Fruit fly (Drosophila melanogaster): ENCODE measurements around the gene mge.

mge gene

dm6 chr3L:3935567-3936207, 26.0 kb upstream of the mge start, which contains the start of gene Eip63F-1 (continued):
- TF ChIP-seq Sox14 (GFP tag; optimal IDR thresholded peaks at IDR 0.05) (no peak), Met (GFP tag; optimal IDR thresholded peaks at IDR 0.05) (peak; percentile 19), Gug (GFP tag; IDR thresholded peaks at IDR 0.05) (peak; percentile 44; the same call in 1 of the 2 replicates), CG10631 (GFP tag; optimal IDR thresholded peaks at IDR 0.05) (no peak), CG11294 (GFP tag; IDR thresholded peaks at IDR 0.05) (no peak), CG6792 (GFP tag; optimal IDR thresholded peaks at IDR 0.05) (no peak), dac (GFP tag; optimal IDR thresholded peaks at IDR 0.05) (no peak), CG8119 (GFP tag; IDR thresholded peaks at IDR 0.05) (peak; percentile 50), achi (GFP tag; optimal IDR thresholded peaks at IDR 0.05) (peak; percentile 35), pdm3 (GFP tag; optimal IDR thresholded peaks at IDR 0.05) (peak; percentile 20), net (GFP tag; optimal IDR thresholded peaks at IDR 0.05) (peak; percentile 36), CG31627 (GFP tag; optimal IDR thresholded peaks at IDR 0.05) (peak; percentile 12), CG16779 (tag; optimal IDR thresholded peaks at IDR 0.05) (no peak), Blimp-1 (GFP tag; optimal IDR thresholded peaks at IDR 0.05) (no peak), salr (GFP tag; optimal IDR thresholded peaks at IDR 0.05) (peak in 1 of 2 experiments; percentile 45), Ets96B (tag; optimal IDR thresholded peaks at IDR 0.05) (no peak), fkh (GFP tag; optimal IDR thresholded peaks at IDR 0.05) (no peak), OdsH (GFP tag; optimal IDR thresholded peaks at IDR 0.05) (peak; percentile 54), Ets21C (GFP tag; optimal IDR thresholded peaks at IDR 0.05) (no peak), CG10669 (GFP tag; optimal IDR thresholded peaks at IDR 0.05) (no peak), Hr4 (GFP tag; optimal IDR thresholded peaks at IDR 0.05) (peak; percentile 66), Hr39 (GFP tag; optimal IDR thresholded peaks at IDR 0.05) (peak; percentile 15), Eip93F (GFP tag; optimal IDR thresholded peaks at IDR 0.05) (no peak), acj6 (GFP tag; optimal IDR thresholded peaks at IDR 0.05) (no peak), Smox (GFP tag; optimal IDR thresholded peaks at IDR 0.05) (no peak), CG9139 (GFP tag; optimal IDR thresholded peaks at IDR 0.05) (no peak), eg (GFP tag; IDR thresholded peaks at IDR 0.05) (0 out of 3 replicates have a peak, but pooled peaks have one; percentile 34), CG6276 (GFP tag; optimal IDR thresholded peaks at IDR 0.05) (peak; percentile 51), CG3919 (GFP tag; optimal IDR thresholded peaks at IDR 0.05) (peak; percentile 37)

dm6 chr3L:3934110-3934509, 24.4 kb upstream of the mge start:
- TF ChIP-seq vri (GFP tag; optimal IDR thresholded peaks at IDR 0.05) (no peak), eg (GFP tag; IDR thresholded peaks at IDR 0.05) (0 out of 3 replicates have a peak, but pooled peaks have one; percentile 20), CG32006 (GFP tag; optimal IDR thresholded peaks at IDR 0.05) (peak; percentile 44), Hr4 (GFP tag; optimal IDR thresholded peaks at IDR 0.05) (peak; percentile 1)

- TF ChIP-seq CG6854 (GFP tag; optimal IDR thresholded peaks at IDR 0.05) (no peak), Smox (GFP tag; optimal IDR thresholded peaks at IDR 0.05) (no peak), lz (GFP tag; optimal IDR thresholded peaks at IDR 0.05) (no peak), spab (GFP tag; optimal IDR thresholded peaks at IDR 0.05) (no peak), Eip78C (GFP tag) (peak; percentile 38), CG6163 (GFP tag; IDR thresholded peaks at IDR 0.05) (peak; percentile 69), CG34406 (GFP tag; optimal IDR thresholded peaks at IDR 0.05) (no peak), CG15336 (GFP tag; IDR thresholded peaks at IDR 0.05) (peak; percentile 75), eg (GFP tag; IDR thresholded peaks at IDR 0.05) (peak; percentile 86), Eip93F (GFP tag; optimal IDR thresholded peaks at IDR 0.05) (peak; percentile 38), fd59A (GFP tag; optimal IDR thresholded peaks at IDR 0.05) (no peak), dsx (GFP tag; optimal IDR thresholded peaks at IDR 0.05; ENCODE audit: poor library complexity, severe bottlenecking) (no peak), CG32006 (GFP tag; optimal IDR thresholded peaks at IDR 0.05) (no peak), CG8119 (GFP tag; IDR thresholded peaks at IDR 0.05) (peak; percentile 74), CG6276 (GFP tag; optimal IDR thresholded peaks at IDR 0.05) (peak; percentile 44), Blimp-1 (GFP tag; optimal IDR thresholded peaks at IDR 0.05) (peak; percentile 4), CG4318 (GFP tag; optimal IDR thresholded peaks at IDR 0.05) (no peak)
Observed at dm6 chr3L:3933599-3933998, 23.9 kb upstream of the mge start.
